5 worm cellular contexts compared by ENCODE assay signal in the genomic region with DNA sequence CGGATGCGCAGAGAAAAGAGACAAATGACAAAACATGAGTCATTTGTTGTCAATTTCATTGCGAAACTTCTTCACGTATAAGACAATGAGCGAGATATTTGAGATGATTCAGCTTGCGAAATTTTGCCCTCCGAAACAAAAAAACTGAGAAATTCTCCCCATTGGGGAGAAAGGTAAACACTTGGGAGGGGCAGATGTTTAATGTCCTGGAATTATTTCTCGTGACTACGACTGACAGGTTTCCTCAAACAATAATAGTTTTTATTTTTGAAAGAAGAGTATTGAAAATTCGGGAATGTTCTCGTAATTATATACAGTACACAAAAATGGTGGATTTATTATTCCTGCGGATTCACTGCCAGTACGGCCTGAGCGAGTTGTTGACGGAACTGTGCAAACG.
TF ChIP-seq lines count a peak whose summit lies in the region.

No protein-coding gene starts in this region.

TF ChIP-seq in whole organism, L1 larva, 84 proteins besides CTCF, POLR2A, EP300 and RAD21 (continues in another document):
- no peak for TF ChIP-seq ceh-8 (GFP tag; optimal IDR thresholded peaks at IDR 0.05; lab: Kevin White, UChicago)
- TF ChIP-seq lin-14 (GFP tag; optimal IDR thresholded peaks at IDR 0.05; lab: Kevin White, UChicago), result peak; percentile 46
- TF ChIP-seq aly-2 (tag; optimal IDR thresholded peaks at IDR 0.05; lab: Kevin White, UChicago), result no peak
- no peak for TF ChIP-seq sptf-1 (tag; optimal IDR thresholded peaks at IDR 0.05; lab: Kevin White, UChicago)
- TF ChIP-seq nhr-12 (tag; optimal IDR thresholded peaks at IDR 0.05; lab: Kevin White, UChicago), result no peak
- TF ChIP-seq sup-37 (GFP tag; optimal IDR thresholded peaks at IDR 0.05; lab: Kevin White, UChicago), result no peak
- no peak for TF ChIP-seq mdl-1 (tag; optimal IDR thresholded peaks at IDR 0.05; lab: Kevin White, UChicago)
- 0 out of 2 replicates have a peak, but pooled peaks have one; percentile 16 for TF ChIP-seq isw-1 (GFP tag; IDR thresholded peaks at IDR 0.05; lab: Robert Waterston, UW)
- TF ChIP-seq pag-3 (tag; optimal IDR thresholded peaks at IDR 0.05; lab: Kevin White, UChicago; ENCODE audit: borderline replicate concordance, insufficient read depth), result no peak
- no peak for TF ChIP-seq blmp-1 (tag; optimal IDR thresholded peaks at IDR 0.05; lab: Kevin White, UChicago)
- TF ChIP-seq tbx-2 (tag; optimal IDR thresholded peaks at IDR 0.05; lab: Kevin White, UChicago), result no peak
- TF ChIP-seq ces-1 (GFP tag; optimal IDR thresholded peaks at IDR 0.05; lab: Kevin White, UChicago), result no peak
- no peak for TF ChIP-seq jun-1 (tag; optimal IDR thresholded peaks at IDR 0.05; lab: Kevin White, UChicago)
- no peak for TF ChIP-seq ztf-11 (tag; optimal IDR thresholded peaks at IDR 0.05; lab: Kevin White, UChicago)
- peak; percentile 14 for TF ChIP-seq fos-1 (tag; optimal IDR thresholded peaks at IDR 0.05; lab: Kevin White, UChicago)
- TF ChIP-seq nhr-85 (tag; lab: Kevin White, UChicago), result peak; percentile 67
- peak; percentile 38 for TF ChIP-seq mep-1 (tag; optimal IDR thresholded peaks at IDR 0.05; lab: Kevin White, UChicago)
- TF ChIP-seq unc-98 (GFP tag; IDR thresholded peaks at IDR 0.05; lab: Robert Waterston, UW), result no peak

TF ChIP-seq in whole organism, L2 larva, 48 proteins besides CTCF, POLR2A, EP300 and RAD21:
- TF ChIP-seq ceh-82 (tag; optimal IDR thresholded peaks at IDR 0.05; lab: Kevin White, UChicago) (no peak), C34F6.9 (tag; optimal IDR thresholded peaks at IDR 0.05; lab: Kevin White, UChicago) (peak; percentile 48), mdl-1 (tag; optimal IDR thresholded peaks at IDR 0.05; lab: Kevin White, UChicago) (no peak), ztf-4 (tag; optimal IDR thresholded peaks at IDR 0.05; lab: Kevin White, UChicago) (no peak), F13H6.1 (tag; optimal IDR thresholded peaks at IDR 0.05; lab: Kevin White, UChicago) (peak; percentile 36), ama-1 (optimal IDR thresholded peaks at IDR 0.05; lab: Kevin White, UChicago) (peak; percentile 54), nhr-129 (tag; optimal IDR thresholded peaks at IDR 0.05; lab: Kevin White, UChicago) (peak; percentile 42), sma-3 (GFP tag; optimal IDR thresholded peaks at IDR 0.05; lab: Kevin White, UChicago) (peak; percentile 15), lin-13 (GFP tag; optimal IDR thresholded peaks at IDR 0.05; lab: Kevin White, UChicago) (no peak)
TF ChIP-seq in whole organism, L2 larva: peak in this region for 5.

TF ChIP-seq in whole organism, L3 larva, 47 proteins besides CTCF, POLR2A, EP300 and RAD21 (continues in another document):
- TF ChIP-seq sea-2 (GFP tag; optimal IDR thresholded peaks at IDR 0.05; lab: Kevin White, UChicago), result no peak
- no peak for TF ChIP-seq ZK546.5 (tag; optimal IDR thresholded peaks at IDR 0.05; lab: Kevin White, UChicago)
- no peak for TF ChIP-seq aly-2 (tag; optimal IDR thresholded peaks at IDR 0.05; lab: Kevin White, UChicago)
- TF ChIP-seq elt-2 (tag; optimal IDR thresholded peaks at IDR 0.05; lab: Kevin White, UChicago), result no peak
- TF ChIP-seq ztf-4 (tag; optimal IDR thresholded peaks at IDR 0.05; lab: Kevin White, UChicago), result no peak
- no peak for TF ChIP-seq nhr-237 (tag; optimal IDR thresholded peaks at IDR 0.05; lab: Kevin White, UChicago)
- no peak for TF ChIP-seq hmg-11 (tag; optimal IDR thresholded peaks at IDR 0.05; lab: Kevin White, UChicago)
- no peak for TF ChIP-seq lsy-12 (tag; optimal IDR thresholded peaks at IDR 0.05; lab: Kevin White, UChicago)
- TF ChIP-seq jun-1 (tag; optimal IDR thresholded peaks at IDR 0.05; lab: Kevin White, UChicago), result peak; percentile 9
- TF ChIP-seq eor-1 (tag; optimal IDR thresholded peaks at IDR 0.05; lab: Kevin White, UChicago), result no peak
- no peak for TF ChIP-seq ceh-28 (tag; optimal IDR thresholded peaks at IDR 0.05; lab: Kevin White, UChicago)
- TF ChIP-seq fkh-10 (GFP tag; optimal IDR thresholded peaks at IDR 0.05; lab: Kevin White, UChicago), result no peak
- no peak for TF ChIP-seq nhr-43 (tag; optimal IDR thresholded peaks at IDR 0.05; lab: Kevin White, UChicago; ENCODE audit: poor library complexity, severe bottlenecking)
- no peak for TF ChIP-seq unc-62 (GFP tag; optimal IDR thresholded peaks at IDR 0.05; lab: Kevin White, UChicago)
- no peak for TF ChIP-seq nhr-25 (tag; optimal IDR thresholded peaks at IDR 0.05; lab: Kevin White, UChicago)
- peak; percentile 92 for TF ChIP-seq pha-4 (tag; optimal IDR thresholded peaks at IDR 0.05; lab: Kevin White, UChicago)
- TF ChIP-seq egl-27 (tag; optimal IDR thresholded peaks at IDR 0.05; lab: Kevin White, UChicago), result no peak
- TF ChIP-seq elt-3 (tag; optimal IDR thresholded peaks at IDR 0.05; lab: Kevin White, UChicago), result no peak
- peak; percentile 34 for TF ChIP-seq nfya-1 (tag; optimal IDR thresholded peaks at IDR 0.05; lab: Kevin White, UChicago; ENCODE audit: insufficient read depth)
- TF ChIP-seq ama-1 (optimal IDR thresholded peaks at IDR 0.05; lab: Kevin White, UChicago), result no peak
- TF ChIP-seq unc-39 (tag; optimal IDR thresholded peaks at IDR 0.05; lab: Kevin White, UChicago), result no peak
- TF ChIP-seq nhr-12 (tag; optimal IDR thresholded peaks at IDR 0.05; lab: Kevin White, UChicago), result no peak

TF ChIP-seq in whole organism, L4 larva, 104 proteins besides CTCF, POLR2A, EP300 and RAD21:
- TF ChIP-seq hlh-11 (tag; optimal IDR thresholded peaks at IDR 0.05; lab: Kevin White, UChicago) (peak; percentile 29), mdt-29 (GFP tag; IDR thresholded peaks at IDR 0.05; lab: Robert Waterston, UW) (peak; percentile 17; the same call in 1 of the 2 replicates), mep-1 (tag; optimal IDR thresholded peaks at IDR 0.05; lab: Kevin White, UChicago) (peak; percentile 1), ama-1 (optimal IDR thresholded peaks at IDR 0.05; lab: Kevin White, UChicago) (peak; percentile 42), nhr-6 (tag; optimal IDR thresholded peaks at IDR 0.05; lab: Kevin White, UChicago) (peak; percentile 15), dve-1 (tag; optimal IDR thresholded peaks at IDR 0.05; lab: Kevin White, UChicago; ENCODE audit: insufficient read depth) (peak; percentile 26), F44E2.7 (GFP tag; IDR thresholded peaks at IDR 0.05; lab: Robert Waterston, UW) (no peak), daf-12 (tag; optimal IDR thresholded peaks at IDR 0.05; lab: Kevin White, UChicago) (no peak), aha-1 (tag; lab: Kevin White, UChicago) (peak; percentile 31), sdz-12 (GFP tag; optimal IDR thresholded peaks at IDR 0.05; lab: Kevin White, UChicago) (no peak), daf-16 (GFP tag; optimal IDR thresholded peaks at IDR 0.05; lab: Kevin White, UChicago) (no peak), daf-16 (tag; optimal IDR thresholded peaks at IDR 0.05; lab: Kevin White, UChicago) (peak; percentile 59), hif-1 (tag; optimal IDR thresholded peaks at IDR 0.05; lab: Kevin White, UChicago) (peak in 1 of 2 experiments; percentile 25), pha-4 (GFP tag; IDR thresholded peaks at IDR 0.05; lab: Robert Waterston, UW) (0 out of 2 replicates have a peak, but pooled peaks have one; percentile 32), pha-4 (tag; optimal IDR thresholded peaks at IDR 0.05; lab: Kevin White, UChicago) (peak; percentile 64), zip-2 (tag; optimal IDR thresholded peaks at IDR 0.05; lab: Kevin White, UChicago) (no peak)

TF ChIP-seq in whole organism, young adult, 124 proteins besides CTCF, POLR2A, EP300 and RAD21:
- no peak for TF ChIP-seq snpc-3.4 (tag; optimal IDR thresholded peaks at IDR 0.05; lab: Kevin White, UChicago)
- TF ChIP-seq nfyb-1 (GFP tag; IDR thresholded peaks at IDR 0.05; lab: Robert Waterston, UW), result 0 out of 2 replicates have a peak, but pooled peaks have one; percentile 37
- TF ChIP-seq rcor-1 (GFP tag; IDR thresholded peaks at IDR 0.05; lab: Robert Waterston, UW), result no peak
- TF ChIP-seq cebp-1 (GFP tag; IDR thresholded peaks at IDR 0.05; lab: Robert Waterston, UW), result peak; percentile 64; the same call in 1 of the 2 replicates
- peak; percentile 94 for TF ChIP-seq cebp-1 (tag; optimal IDR thresholded peaks at IDR 0.05; lab: Kevin White, UChicago)
- 0 out of 2 replicates have a peak, but pooled peaks have one; percentile 29 for TF ChIP-seq B0336.3 (GFP tag; IDR thresholded peaks at IDR 0.05; lab: Robert Waterston, UW)
- peak; percentile 56 for TF ChIP-seq tbx-9 (tag; optimal IDR thresholded peaks at IDR 0.05; lab: Kevin White, UChicago; ENCODE audit: borderline replicate concordance)
- TF ChIP-seq attf-5 (GFP tag; optimal IDR thresholded peaks at IDR 0.05; lab: Kevin White, UChicago), result peak; percentile 6
- TF ChIP-seq hsf-1 (GFP tag; IDR thresholded peaks at IDR 0.05; lab: Robert Waterston, UW), result peak; percentile 70; the same call in 1 of the 2 replicates
- TF ChIP-seq lin-35 (GFP tag; optimal IDR thresholded peaks at IDR 0.05; lab: Kevin White, UChicago), result peak in 1 of 3 experiments; percentile 11
